Worm (Caenorhabditis elegans) whole organism, L1 larva: ENCODE results near the gene asah-2.

Experiments
- C16A3.4 ChIP-seq: fragments of 150-350 bp; optimal IDR thresholded peaks from 2 replicates; lab custom pipeline; 2014; ENCODE audit warnings: missing biosample characterization, missing genetic modification characterization
- C34B4.2 ChIP-seq: sonication (generic microtip); optimal IDR thresholded peaks from 2 replicates; lab custom pipeline; 2017; ENCODE audit warnings: mild to moderate bottlenecking, missing genetic modification characterization, missing compliant biosample characterization
- F16B12.6 ChIP-seq: fragments of 150-350 bp; optimal IDR thresholded peaks from 2 replicates; lab custom pipeline; 2014; ENCODE audit warnings: missing biosample characterization, missing genetic modification characterization
- alr-1 ChIP-seq: fragments of 200-800 bp; sonication (Bioruptor generic); optimal IDR thresholded peaks from 2 replicates; lab custom pipeline; 2018; ENCODE audit warnings: borderline replicate concordance, mild to moderate bottlenecking, missing genetic modification characterization, missing compliant biosample characterization
- blmp-1 ChIP-seq: fragments of 150-350 bp; optimal IDR thresholded peaks from 2 replicates; lab custom pipeline; 2014; ENCODE audit warnings: missing biosample characterization, missing genetic modification characterization
- ceh-82 ChIP-seq, 3 experiments: fragments of 150-350 bp in 1 of 3; sonication (generic microtip) in 2 of 3; optimal IDR thresholded peaks; 2 replicates each; lab custom pipeline; 2014 to 2017; ENCODE audit warnings: missing biosample characterization in 3 of 3, missing genetic modification characterization in 3 of 3
- ces-1 ChIP-seq: fragments of 150-350 bp; optimal IDR thresholded peaks from 2 replicates; lab custom pipeline; 2014; ENCODE audit warnings: missing biosample characterization, missing genetic modification reagents, missing genetic modification characterization
- efl-1 ChIP-seq, 4 experiments: fragments of 150-350 bp; optimal IDR thresholded peaks in 3 of 4; peaks in 1 of 4; 1 replicate in 1 of 4; 2 replicates in 3 of 4; lab custom pipeline; 2014; ENCODE audit warnings: missing biosample characterization in 2 of 4, missing genetic modification characterization in 2 of 4, missing genetic modification reagents in 2 of 4
- elt-2 ChIP-seq: sonication (generic microtip); optimal IDR thresholded peaks from 2 replicates; lab custom pipeline; 2016; ENCODE audit warnings: missing genetic modification characterization, mild to moderate bottlenecking, inconsistent platforms, missing compliant biosample characterization, missing genetic modification reagents
- fkh-4 ChIP-seq: sonication (generic microtip); optimal IDR thresholded peaks from 2 replicates; lab custom pipeline; 2016; ENCODE audit warnings: missing compliant biosample characterization, missing genetic modification characterization, borderline replicate concordance
- grh-1 ChIP-seq: fragments of 200-800 bp; sonication (Bioruptor generic); IDR thresholded peaks from 2 replicates; pipeline ENCODE4 v1.3.6; 2022; ENCODE audit warnings: missing genetic modification reagents, missing genetic modification characterization, missing compliant biosample characterization
- hpl-2 ChIP-seq: fragments of 150-350 bp; optimal IDR thresholded peaks from 2 replicates; lab custom pipeline; 2014; ENCODE audit warnings: missing biosample characterization, missing genetic modification reagents, missing genetic modification characterization
- mab-9 ChIP-seq: fragments of 200-800 bp; sonication (Bioruptor generic); IDR thresholded peaks from 2 replicates; pipeline ENCODE4 v1.3.6; 2022; ENCODE audit warnings: missing genetic modification reagents, missing genetic modification characterization, missing compliant biosample characterization
- nhr-12 ChIP-seq: sonication (generic microtip); optimal IDR thresholded peaks from 2 replicates; lab custom pipeline; 2017; ENCODE audit warnings: missing biosample characterization, missing genetic modification characterization
- nhr-19 ChIP-seq: fragments of 200-800 bp; sonication (Bioruptor generic); conservative IDR thresholded peaks from 2 replicates; pipeline ENCODE4 v1.3.6; 2022; ENCODE audit warnings: missing genetic modification characterization, missing compliant biosample characterization
- nhr-237 ChIP-seq: fragments of 150-350 bp; optimal IDR thresholded peaks from 2 replicates; lab custom pipeline; 2014; ENCODE audit warnings: missing biosample characterization, missing genetic modification characterization
- nhr-71 ChIP-seq: sonication (generic microtip); optimal IDR thresholded peaks from 2 replicates; lab custom pipeline; 2016; ENCODE audit warnings: mild to moderate bottlenecking, missing genetic modification characterization, moderate library complexity, missing compliant biosample characterization
- nhr-76 ChIP-seq: sonication (generic microtip); optimal IDR thresholded peaks from 2 replicates; lab custom pipeline; 2017; ENCODE audit warnings: missing biosample characterization, missing genetic modification characterization
- nhr-77 ChIP-seq: fragments of 150-350 bp; optimal IDR thresholded peaks from 2 replicates; lab custom pipeline; 2014; ENCODE audit warnings: missing biosample characterization, missing genetic modification characterization
- nhr-90 ChIP-seq: sonication (generic microtip); optimal IDR thresholded peaks from 2 replicates; lab custom pipeline; 2016; ENCODE audit warnings: mild to moderate bottlenecking, missing genetic modification characterization, missing compliant biosample characterization; ENCODE audit not compliant: poor library complexity
- pag-3 ChIP-seq: sonication (generic microtip); optimal IDR thresholded peaks from 2 replicates; lab custom pipeline; 2017; ENCODE audit warnings: missing genetic modification characterization, mild to moderate bottlenecking, missing compliant biosample characterization, antibody characterized with exemption, borderline replicate concordance; ENCODE audit not compliant: insufficient read depth
- rnt-1 ChIP-seq: sonication (generic microtip); optimal IDR thresholded peaks from 2 replicates; lab custom pipeline; 2016; ENCODE audit warnings: mild to moderate bottlenecking, missing genetic modification characterization, moderate library complexity, missing compliant biosample characterization
- snu-23 ChIP-seq: sonication (generic microtip); optimal IDR thresholded peaks from 2 replicates; lab custom pipeline; 2016; ENCODE audit warnings: missing genetic modification characterization, missing compliant biosample characterization
- sox-4 ChIP-seq: sonication (generic microtip); optimal IDR thresholded peaks from 2 replicates; lab custom pipeline; 2016; ENCODE audit warnings: missing genetic modification characterization, missing compliant biosample characterization
- sptf-1 ChIP-seq: fragments of 150-350 bp; optimal IDR thresholded peaks from 2 replicates; lab custom pipeline; 2014; ENCODE audit warnings: missing biosample characterization, missing genetic modification characterization
- sup-37 ChIP-seq: fragments of 200-800 bp; sonication (Bioruptor generic); optimal IDR thresholded peaks from 2 replicates; lab custom pipeline; 2018; ENCODE audit warnings: mild to moderate bottlenecking, missing genetic modification characterization, missing compliant biosample characterization
- swsn-7 ChIP-seq: sonication (generic microtip); optimal IDR thresholded peaks from 2 replicates; lab custom pipeline; 2016; ENCODE audit warnings: missing genetic modification characterization, missing compliant biosample characterization
- tbx-2 ChIP-seq: sonication (generic microtip); optimal IDR thresholded peaks from 2 replicates; lab custom pipeline; 2016; ENCODE audit warnings: missing genetic modification characterization, missing compliant biosample characterization
- tlp-1 ChIP-seq: fragments of 150-350 bp; optimal IDR thresholded peaks from 2 replicates; lab custom pipeline; 2014; ENCODE audit warnings: missing biosample characterization, missing genetic modification characterization
- unc-86 ChIP-seq: sonication (generic microtip); optimal IDR thresholded peaks from 2 replicates; lab custom pipeline; 2016; ENCODE audit warnings: missing genetic modification characterization, missing compliant biosample characterization
- xbp-1 ChIP-seq: sonication (generic microtip); optimal IDR thresholded peaks from 2 replicates; lab custom pipeline; 2016; ENCODE audit warnings: missing genetic modification characterization, missing compliant biosample characterization
- ztf-4 ChIP-seq: fragments of 150-350 bp; optimal IDR thresholded peaks from 2 replicates; lab custom pipeline; 2014; ENCODE audit warnings: missing biosample characterization, missing genetic modification characterization

Gene asah-2

DNA sequence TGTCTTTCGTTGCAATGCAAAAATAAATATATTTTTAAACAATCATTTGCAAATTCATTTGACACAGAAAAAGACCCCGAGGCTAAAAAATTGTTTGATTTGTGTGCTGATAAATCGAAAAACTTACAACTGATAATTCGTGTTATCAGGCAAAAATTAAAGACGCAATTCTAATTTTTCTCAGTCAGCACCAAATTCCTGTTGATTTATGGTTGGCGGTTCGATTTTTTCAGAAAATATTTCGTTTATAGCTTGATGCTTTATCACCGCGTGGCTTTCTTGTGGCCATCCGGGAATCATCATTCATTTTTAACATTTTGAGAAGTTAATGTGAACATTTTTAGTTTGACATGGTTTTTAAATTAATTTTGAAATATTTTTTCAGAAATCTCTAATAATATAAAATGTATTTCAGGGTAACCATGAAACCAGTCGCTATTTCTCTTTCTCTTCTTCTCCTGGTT, at the start of gene asah-2:
Gene asah-2, plus strand, starts transcription at position 414 of the 464 bp plus-strand sequence.
- peak; percentile 83 for TF ChIP-seq elt-2
- TF ChIP-seq sox-4 (tag; lab: Kevin White, UChicago) = no peak
- TF ChIP-seq nhr-90 (tag; lab: Kevin White, UChicago) = peak; percentile 2
- TF ChIP-seq F16B12.6 = no peak

DNA sequence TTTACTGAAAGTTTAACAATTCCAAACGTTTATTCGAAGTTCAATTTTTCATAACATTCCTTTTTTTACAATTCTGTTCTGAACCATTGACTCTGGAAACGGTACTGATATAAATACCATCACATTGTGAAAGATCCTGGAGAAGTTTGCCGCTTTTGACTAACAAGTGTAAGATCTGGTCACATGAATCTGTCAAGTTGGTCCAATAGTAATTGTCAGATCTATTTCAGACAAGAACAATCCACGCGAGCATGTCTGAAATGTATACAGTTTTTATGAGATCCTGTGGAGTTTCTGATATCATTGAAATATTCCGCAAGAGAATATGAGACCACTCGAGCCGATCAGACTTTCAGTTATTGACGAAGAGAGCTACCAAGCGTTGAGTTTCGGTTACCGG, 46.3 kb upstream of the asah-2 start:
- TF ChIP-seq swsn-7 (tag; lab: Kevin White, UChicago) = no peak
- no peak for TF ChIP-seq sox-4 (tag; lab: Kevin White, UChicago)
- TF ChIP-seq alr-1 (tag; lab: Kevin White, UChicago) = no peak
- TF ChIP-seq nhr-237 (tag; lab: Kevin White, UChicago) = no peak
- TF ChIP-seq efl-1 (optimal IDR thresholded peaks at IDR 0.05; lab: Kevin White, UChicago) = no peak
- TF ChIP-seq efl-1 (GFP tag; optimal IDR thresholded peaks at IDR 0.05 in 1 of 2; lab: Kevin White, UChicago) = peak in 1 of 2 experiments; percentile 79
- TF ChIP-seq pag-3 (tag; lab: Kevin White, UChicago) = no peak

DNA sequence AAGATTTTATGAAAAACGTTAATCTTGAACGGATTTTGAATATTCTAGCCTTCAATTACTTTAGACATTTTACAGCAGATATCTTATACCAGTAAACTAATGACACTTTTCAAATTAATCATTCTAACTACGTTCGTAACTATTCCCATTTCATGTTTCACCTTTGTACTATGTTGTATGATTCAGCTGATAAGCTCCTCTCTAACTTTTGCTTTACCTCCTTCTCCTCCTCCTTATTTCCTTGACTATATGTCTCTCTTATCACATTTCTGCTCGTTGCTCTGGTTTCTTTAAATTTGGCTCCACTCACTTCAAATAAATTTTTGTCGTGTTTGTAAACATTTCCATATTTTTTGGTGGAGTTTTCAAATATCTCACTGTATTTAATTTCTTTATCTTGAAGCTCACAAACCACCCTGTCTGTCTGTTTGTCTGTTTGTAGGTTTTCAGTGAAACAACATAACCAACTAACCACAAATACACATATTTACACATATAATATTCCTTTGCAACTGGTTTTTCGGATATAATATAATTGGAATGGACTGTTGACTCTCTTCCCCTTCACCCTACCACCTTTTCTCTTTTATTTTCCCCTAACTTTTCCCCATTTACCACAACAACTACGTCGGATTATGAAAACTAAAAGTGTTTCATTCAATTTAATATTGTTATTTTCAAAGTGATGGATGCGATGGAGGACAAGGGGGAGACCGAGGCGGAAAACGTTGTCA, 45.0 kb upstream of the asah-2 start, which contains the start of gene lact-2:
Gene lact-2, plus strand, starts transcription at position 684 of the 734 bp plus-strand sequence.
- TF ChIP-seq mab-9 (no peak), swsn-7 (tag; lab: Kevin White, UChicago) (no peak), nhr-12 (no peak), blmp-1 (tag; lab: Kevin White, UChicago) (peak; percentile 36), ztf-4 (tag; lab: Kevin White, UChicago) (no peak), fkh-4 (tag; lab: Kevin White, UChicago) (no peak), nhr-77 (tag; lab: Kevin White, UChicago) (no peak), ceh-82 (tag; optimal IDR thresholded peaks at IDR 0.05; lab: Kevin White, UChicago) (no peak), efl-1 (optimal IDR thresholded peaks at IDR 0.05; lab: Kevin White, UChicago) (no peak), efl-1 (GFP tag; optimal IDR thresholded peaks at IDR 0.05 in 1 of 2; lab: Kevin White, UChicago) (peak in 1 of 2 experiments; percentile 87), hpl-2 (GFP tag; lab: Kevin White, UChicago) (no peak), elt-2 (peak; percentile 57)

DNA sequence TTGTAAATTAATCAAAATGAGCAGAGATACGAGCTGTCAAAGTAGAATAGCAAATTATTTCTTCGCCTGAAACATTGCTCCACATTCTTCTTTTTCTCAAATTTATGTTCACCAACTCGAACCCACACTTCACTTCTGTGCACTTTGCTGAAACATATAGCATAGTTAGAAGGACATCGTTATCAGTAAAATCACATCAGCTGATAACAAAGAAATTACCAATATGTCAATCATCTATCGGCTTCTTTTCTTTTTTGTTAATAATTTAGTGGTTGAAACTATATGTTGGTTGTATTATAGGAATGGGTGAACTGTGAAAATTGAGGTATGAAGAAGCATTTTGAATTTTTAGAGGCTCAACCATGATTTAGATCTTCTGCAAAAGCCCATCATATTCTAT, 44.2 kb upstream of the asah-2 start:
- peak; percentile 23 for TF ChIP-seq tlp-1 (tag; lab: Kevin White, UChicago)
- no peak for TF ChIP-seq grh-1 (GFP tag; lab: Robert Waterston, UW)
- no peak for TF ChIP-seq C16A3.4
- peak; percentile 6 for TF ChIP-seq elt-2

DNA sequence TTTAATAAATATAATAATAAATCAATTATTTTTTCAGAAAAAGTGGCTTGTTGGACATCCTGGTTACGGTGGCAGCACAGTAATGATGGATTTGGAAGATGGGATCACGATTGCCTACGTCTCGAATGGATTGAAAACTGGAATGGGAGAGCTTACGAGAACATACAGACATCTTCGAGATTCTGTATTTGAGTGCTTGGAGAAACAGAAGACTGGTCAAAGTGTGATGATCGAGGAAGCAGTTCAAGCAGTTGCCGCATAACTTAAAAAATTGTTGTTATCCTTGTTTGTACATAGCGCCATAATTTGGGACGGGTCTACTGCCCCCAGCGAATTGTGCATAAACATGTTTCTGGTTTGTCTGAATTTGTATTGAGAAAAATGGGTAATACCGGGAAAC, 41.0 kb upstream of the asah-2 start:
- TF ChIP-seq grh-1 (GFP tag; lab: Robert Waterston, UW) (no peak), tbx-2 (tag; lab: Kevin White, UChicago) (no peak), nhr-19 (GFP tag; lab: Robert Waterston, UW) (no peak), ceh-82 (tag; optimal IDR thresholded peaks at IDR 0.05; lab: Kevin White, UChicago) (no peak)

DNA sequence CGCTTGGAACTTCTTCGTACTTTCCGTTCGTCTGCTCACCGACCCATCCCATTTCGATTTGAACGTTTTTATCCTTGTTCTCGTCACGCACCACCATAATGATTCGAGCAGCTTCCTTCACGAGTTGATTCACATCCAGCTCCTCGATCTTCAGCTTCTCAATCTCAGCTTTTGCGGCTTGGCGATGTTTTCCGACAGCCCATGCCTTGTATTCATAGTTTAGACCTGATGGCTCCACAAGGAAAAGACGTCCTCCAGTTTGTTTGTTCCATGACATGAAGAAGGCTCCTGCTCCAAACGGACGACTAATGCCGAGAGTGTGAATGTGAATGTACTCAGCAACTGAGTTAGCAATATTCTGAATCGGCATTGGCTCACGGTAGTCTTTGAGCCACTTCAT, 40.3 kb upstream of the asah-2 start:
- no peak for TF ChIP-seq sup-37 (GFP tag; lab: Kevin White, UChicago)
- TF ChIP-seq rnt-1 (tag; lab: Kevin White, UChicago) = no peak
- no peak for TF ChIP-seq xbp-1
- TF ChIP-seq sptf-1 (tag; lab: Kevin White, UChicago) = no peak
- no peak for TF ChIP-seq unc-86 (tag; lab: Kevin White, UChicago)
- TF ChIP-seq C34B4.2 (tag; lab: Kevin White, UChicago) = no peak
- no peak for TF ChIP-seq snu-23 (GFP tag; lab: Kevin White, UChicago)
- no peak for TF ChIP-seq nhr-71
- no peak for TF ChIP-seq tlp-1 (tag; lab: Kevin White, UChicago)
- TF ChIP-seq nhr-76 (tag; lab: Kevin White, UChicago) = no peak
- no peak for TF ChIP-seq ces-1 (GFP tag; lab: Kevin White, UChicago)
- TF ChIP-seq swsn-7 (tag; lab: Kevin White, UChicago) = no peak
- no peak for TF ChIP-seq C16A3.4
- TF ChIP-seq, all 84 proteins: peak for 0
